Worm (Caenorhabditis elegans): ENCODE measurements around the gene ttr-46.

ttr-46 gene

ce11 chrV:9950861-9951260, at the start of gene ttr-46:
ttr-46 (plus strand) TSS chrV:9951233.
- TF ChIP-seq pha-4 (tag; optimal IDR thresholded peaks at IDR 0.05) = no peak
- TF ChIP-seq cnd-1 (tag; optimal IDR thresholded peaks at IDR 0.05) = no peak

- TF ChIP-seq elt-1 (tag; optimal IDR thresholded peaks at IDR 0.05; ENCODE audit: borderline replicate concordance, insufficient read depth) (no peak), unc-120 (tag; optimal IDR thresholded peaks at IDR 0.05; ENCODE audit: poor library complexity, severe bottlenecking) (no peak), snpc-4 (tag; optimal IDR thresholded peaks at IDR 0.05) (no peak), zip-8 (tag; optimal IDR thresholded peaks at IDR 0.05) (no peak), ham-2 (GFP tag; optimal IDR thresholded peaks at IDR 0.05) (no peak), sptf-1 (tag; optimal IDR thresholded peaks at IDR 0.05) (no peak), sem-2 (GFP tag; optimal IDR thresholded peaks at IDR 0.05) (no peak), blmp-1 (tag; optimal IDR thresholded peaks at IDR 0.05) (no peak)
These were observed 44.9 kb upstream of the ttr-46 start, which contains the start of gene fipr-11 for ce11 chrV:9906115-9906514. fipr-11 (minus strand) TSS chrV:9906215.

ce11 chrV:9907205-9907604, 43.8 kb upstream of the ttr-46 start:
- no peak for TF ChIP-seq unc-39 (tag; optimal IDR thresholded peaks at IDR 0.05)
- TF ChIP-seq lin-32 (GFP tag; optimal IDR thresholded peaks at IDR 0.05) = no peak

- TF ChIP-seq blmp-1 (tag; optimal IDR thresholded peaks at IDR 0.05) (no peak), nhr-76 (tag; optimal IDR thresholded peaks at IDR 0.05) (no peak), mls-2 (tag; optimal IDR thresholded peaks at IDR 0.05) (no peak), ztf-11 (tag; optimal IDR thresholded peaks at IDR 0.05) (no peak), elt-1 (tag; optimal IDR thresholded peaks at IDR 0.05; ENCODE audit: borderline replicate concordance, insufficient read depth) (no peak), sptf-1 (tag; optimal IDR thresholded peaks at IDR 0.05) (no peak), flh-1 (GFP tag; optimal IDR thresholded peaks at IDR 0.05) (no peak), unc-62 (GFP tag; optimal IDR thresholded peaks at IDR 0.05) (no peak)
These were observed 41.4 kb upstream of the ttr-46 start for ce11 chrV:9909624-9910023.

- TF ChIP-seq lsy-2 (tag; optimal IDR thresholded peaks at IDR 0.05) = no peak
- peak; percentile 85 for TF ChIP-seq ces-1 (GFP tag; optimal IDR thresholded peaks at IDR 0.05)
These were observed 39.9 kb upstream of the ttr-46 start for ce11 chrV:9911165-9911564.

ce11 chrV:9913863-9914262, 37.2 kb upstream of the ttr-46 start, which contains the start of gene fipr-10:
fipr-10 (plus strand) TSS chrV:9914163.
- TF ChIP-seq zip-8 (tag; optimal IDR thresholded peaks at IDR 0.05) (no peak), hlh-1 (tag; optimal IDR thresholded peaks at IDR 0.05) (no peak), ces-1 (GFP tag; optimal IDR thresholded peaks at IDR 0.05) (no peak), nhr-28 (tag; optimal IDR thresholded peaks at IDR 0.05) (no peak), blmp-1 (tag; optimal IDR thresholded peaks at IDR 0.05) (no peak), nhr-2 (tag; optimal IDR thresholded peaks at IDR 0.05) (no peak), mls-2 (tag; optimal IDR thresholded peaks at IDR 0.05) (no peak), nhr-12 (tag; optimal IDR thresholded peaks at IDR 0.05) (no peak), drap-1 (GFP tag; optimal IDR thresholded peaks at IDR 0.05) (no peak), lin-13 (tag; optimal IDR thresholded peaks at IDR 0.05) (no peak), ham-2 (GFP tag; optimal IDR thresholded peaks at IDR 0.05) (no peak), nhr-237 (tag; optimal IDR thresholded peaks at IDR 0.05) (no peak), bed-3 (GFP tag; optimal IDR thresholded peaks at IDR 0.05) (no peak), ceh-83 (GFP tag; optimal IDR thresholded peaks at IDR 0.05) (no peak), lin-32 (GFP tag; optimal IDR thresholded peaks at IDR 0.05) (no peak), flh-1 (GFP tag; optimal IDR thresholded peaks at IDR 0.05) (no peak), nhr-76 (tag; optimal IDR thresholded peaks at IDR 0.05) (no peak)

ce11 chrV:9915021-9915420, 36.0 kb upstream of the ttr-46 start, which contains the start of gene mec-9:
mec-9 (minus strand) TSS chrV:9915121.
- TF ChIP-seq sem-2 (GFP tag; optimal IDR thresholded peaks at IDR 0.05) (no peak), drap-1 (GFP tag; optimal IDR thresholded peaks at IDR 0.05) (no peak), nhr-12 (tag; optimal IDR thresholded peaks at IDR 0.05) (no peak), unc-62 (GFP tag; optimal IDR thresholded peaks at IDR 0.05) (no peak), snpc-4 (tag; optimal IDR thresholded peaks at IDR 0.05) (no peak), nhr-28 (tag; optimal IDR thresholded peaks at IDR 0.05) (no peak), ceh-39 (tag; optimal IDR thresholded peaks at IDR 0.05) (no peak)

All from whole organism, mixed stage, embryonic.